Fruit fly (Drosophila melanogaster) whole organism, embryonic: ENCODE measurements around the gene Gprk2.

Experiments
- Abd-B ChIP-seq: fragments of 200-800 bp; sonication (Bioruptor generic); optimal IDR thresholded peaks from 2 replicates; lab custom pipeline; 2018; ENCODE audit warnings: missing biosample characterization, mild to moderate bottlenecking, missing genetic modification characterization, moderate library complexity
- CG10431 ChIP-seq: fragments of 200-800 bp; sonication (Bioruptor generic); optimal IDR thresholded peaks from 3 replicates; lab custom pipeline; 2018; ENCODE audit warnings: missing biosample characterization, mild to moderate bottlenecking, missing genetic modification characterization
- CG10654 ChIP-seq: fragments of 200-800 bp; sonication (Bioruptor generic); optimal IDR thresholded peaks from 2 replicates; lab custom pipeline; 2016; ENCODE audit warnings: missing biosample characterization, missing genetic modification characterization
- CG12769 ChIP-seq: fragments of 200-800 bp; sonication (Bioruptor generic); optimal IDR thresholded peaks from 2 replicates; lab custom pipeline; 2019; ENCODE audit warnings: missing biosample characterization, mild to moderate bottlenecking, missing genetic modification characterization, moderate library complexity
- CG13894 ChIP-seq: fragments of 200-800 bp; sonication (Bioruptor generic); optimal IDR thresholded peaks from 3 replicates; lab custom pipeline; 2018; ENCODE audit warnings: missing biosample characterization, mild to moderate bottlenecking, missing genetic modification characterization, moderate library complexity
- CG17829 ChIP-seq: fragments of 200-800 bp; optimal IDR thresholded peaks from 2 replicates; lab custom pipeline; 2019; ENCODE audit warnings: missing biosample characterization, mild to moderate bottlenecking, missing genetic modification characterization, moderate library complexity
- CG18262 ChIP-seq: fragments of 200-800 bp; optimal IDR thresholded peaks from 3 replicates; lab custom pipeline; 2019; ENCODE audit warnings: missing biosample characterization, mild to moderate bottlenecking, missing genetic modification characterization, moderate library complexity
- CG18476 ChIP-seq: fragments of 200-800 bp; sonication (Bioruptor generic); optimal IDR thresholded peaks from 2 replicates; lab custom pipeline; 2016; ENCODE audit warnings: missing biosample characterization, mild to moderate bottlenecking, missing genetic modification characterization
- CG2712 ChIP-seq: fragments of 200-800 bp; optimal IDR thresholded peaks from 3 replicates; lab custom pipeline; 2019; ENCODE audit warnings: missing biosample characterization, mild to moderate bottlenecking, missing genetic modification characterization, moderate library complexity
- CG33557 ChIP-seq: fragments of 200-800 bp; sonication (Bioruptor generic); optimal IDR thresholded peaks from 2 replicates; lab custom pipeline; 2019; ENCODE audit warnings: missing biosample characterization, mild to moderate bottlenecking, missing genetic modification characterization, moderate library complexity
- CG8478 ChIP-seq: fragments of >200 bp; optimal IDR thresholded peaks from 2 replicates; lab custom pipeline; 2018
- CG9609 ChIP-seq: fragments of 200-800 bp; sonication (Bioruptor generic); optimal IDR thresholded peaks from 3 replicates; lab custom pipeline; 2016; ENCODE audit warnings: missing biosample characterization, missing genetic modification characterization
- Chrac-16 ChIP-seq: fragments of 200-800 bp; sonication (Bioruptor generic); optimal IDR thresholded peaks from 3 replicates; lab custom pipeline; 2016; ENCODE audit warnings: missing biosample characterization, missing genetic modification characterization
- CkIIα-i1 ChIP-seq: fragments of 200-800 bp; sonication (Bioruptor generic); IDR thresholded peaks from 2 replicates; pipeline ENCODE4 v1.3.6; 2022; ENCODE audit warnings: missing biosample characterization, missing genetic modification characterization
- Dbx ChIP-seq: fragments of 200-800 bp; sonication (Bioruptor generic); IDR thresholded peaks from 3 replicates; pipeline ENCODE4 v1.3.6; 2022; ENCODE audit warnings: missing biosample characterization, missing genetic modification characterization
- Drgx ChIP-seq: fragments of 200-800 bp; sonication (Bioruptor generic); IDR thresholded peaks from 2 replicates; pipeline ENCODE4 v1.3.6; 2022; ENCODE audit warnings: missing biosample characterization, missing genetic modification characterization
- Fer2 ChIP-seq: fragments of 200-800 bp; sonication (Bioruptor generic); optimal IDR thresholded peaks from 2 replicates; lab custom pipeline; 2018; ENCODE audit warnings: missing biosample characterization, mild to moderate bottlenecking, missing genetic modification characterization, moderate library complexity
- Mes4 ChIP-seq: fragments of 200-800 bp; sonication (Bioruptor generic); optimal IDR thresholded peaks from 2 replicates; lab custom pipeline; 2016; ENCODE audit warnings: missing biosample characterization, missing genetic modification characterization
- Opbp ChIP-seq: fragments of 200-800 bp; sonication (Bioruptor generic); IDR thresholded peaks from 3 replicates; pipeline ENCODE4 v1.3.6; 2022; ENCODE audit warnings: missing biosample characterization, missing genetic modification characterization; ENCODE audit not compliant: partially characterized antibody
- Pdp1 ChIP-seq, 2 experiments: fragments of 200-800 bp; sonication (Bioruptor generic); optimal IDR thresholded peaks; 3 replicates each; lab custom pipeline; 2016; ENCODE audit warnings: missing biosample characterization in 2 of 2, missing genetic modification characterization in 2 of 2, mild to moderate bottlenecking in 1 of 2, moderate library complexity in 1 of 2
- TFAM ChIP-seq: fragments of 200-800 bp; sonication (Bioruptor generic); optimal IDR thresholded peaks from 2 replicates; lab custom pipeline; 2017; ENCODE audit warnings: missing biosample characterization, missing genetic modification characterization, inconsistent platforms
- Vsx1 ChIP-seq: fragments of 200-800 bp; sonication (Bioruptor generic); optimal IDR thresholded peaks from 2 replicates; lab custom pipeline; 2017; ENCODE audit warnings: missing biosample characterization, mild to moderate bottlenecking, missing genetic modification characterization, missing genetic modification reagents
- YL-1 ChIP-seq: fragments of 200-800 bp; sonication (Bioruptor generic); optimal IDR thresholded peaks from 3 replicates; lab custom pipeline; 2017; ENCODE audit warnings: missing biosample characterization, mild to moderate bottlenecking, missing genetic modification characterization
- bbx ChIP-seq: fragments of 200-800 bp; sonication (Bioruptor generic); IDR thresholded peaks from 2 replicates; pipeline ENCODE4 v1.3.6; 2022; ENCODE audit warnings: missing biosample characterization, missing genetic modification characterization; ENCODE audit not compliant: partially characterized antibody
- bowl ChIP-seq: fragments of 200-800 bp; sonication (Bioruptor generic); IDR thresholded peaks from 2 replicates; pipeline ENCODE4 v1.3.6; 2022; ENCODE audit warnings: missing biosample characterization, missing genetic modification characterization
- cas ChIP-seq: fragments of 200-800 bp; sonication (Bioruptor generic); IDR thresholded peaks from 2 replicates; pipeline ENCODE4 v1.3.6; 2022; ENCODE audit warnings: missing biosample characterization, missing genetic modification characterization
- caup ChIP-seq: fragments of 200-800 bp; sonication (Bioruptor generic); optimal IDR thresholded peaks from 3 replicates; lab custom pipeline; 2017; ENCODE audit warnings: missing biosample characterization, mild to moderate bottlenecking, missing genetic modification characterization, moderate library complexity; ENCODE audit not compliant: severe bottlenecking
- chinmo ChIP-seq: fragments of 200-800 bp; sonication (Bioruptor generic); IDR thresholded peaks from 4 replicates; pipeline ENCODE4 v1.3.6; 2022; ENCODE audit warnings: missing biosample characterization, missing genetic modification characterization; ENCODE audit not compliant: partially characterized antibody
- crc ChIP-seq: fragments of 200-800 bp; sonication (Bioruptor generic); optimal IDR thresholded peaks from 2 replicates; lab custom pipeline; 2016; ENCODE audit warnings: missing biosample characterization, missing genetic modification characterization
- crol ChIP-seq: fragments of 200-800 bp; sonication (Bioruptor generic); IDR thresholded peaks from 2 replicates; pipeline ENCODE4 v1.3.6; 2022; ENCODE audit warnings: missing biosample characterization, missing genetic modification characterization
- cwo ChIP-seq: fragments of 200-800 bp; sonication (Bioruptor generic); optimal IDR thresholded peaks from 3 replicates; lab custom pipeline; 2017; ENCODE audit warnings: missing biosample characterization, missing genetic modification characterization, mild to moderate bottlenecking, moderate library complexity, missing genetic modification reagents
- disco-r ChIP-seq: fragments of 200-800 bp; sonication (Bioruptor generic); optimal IDR thresholded peaks from 2 replicates; lab custom pipeline; 2016; ENCODE audit warnings: missing biosample characterization, missing genetic modification characterization
- fd3F ChIP-seq: fragments of 200-800 bp; sonication (Bioruptor generic); optimal IDR thresholded peaks from 2 replicates; lab custom pipeline; 2018; ENCODE audit warnings: missing biosample characterization, mild to moderate bottlenecking, missing genetic modification characterization, moderate library complexity
- gcm2 ChIP-seq: fragments of 200-800 bp; sonication (Bioruptor generic); optimal IDR thresholded peaks from 2 replicates; lab custom pipeline; 2016; ENCODE audit warnings: missing biosample characterization, missing genetic modification characterization
- hbn ChIP-seq: fragments of 200-800 bp; sonication (Bioruptor generic); IDR thresholded peaks from 2 replicates; pipeline ENCODE4 v1.3.6; 2022; ENCODE audit warnings: missing biosample characterization, missing genetic modification characterization; ENCODE audit not compliant: partially characterized antibody
- jing ChIP-seq: fragments of 200-800 bp; sonication (Bioruptor generic); optimal IDR thresholded peaks from 2 replicates; lab custom pipeline; 2018; ENCODE audit warnings: missing biosample characterization, mild to moderate bottlenecking, missing genetic modification characterization
- kah ChIP-seq: fragments of 200-800 bp; sonication (Bioruptor generic); optimal IDR thresholded peaks from 2 replicates; lab custom pipeline; 2018; ENCODE audit warnings: missing biosample characterization, mild to moderate bottlenecking, missing genetic modification characterization
- knrl ChIP-seq: fragments of 200-800 bp; sonication (Bioruptor generic); IDR thresholded peaks from 3 replicates; pipeline ENCODE4 v1.3.6; 2022; ENCODE audit warnings: missing biosample characterization, missing genetic modification characterization; ENCODE audit not compliant: partially characterized antibody
- lmd ChIP-seq: fragments of 200-800 bp; sonication (Bioruptor generic); IDR thresholded peaks from 2 replicates; pipeline ENCODE4 v1.3.6; 2022; ENCODE audit warnings: missing biosample characterization, missing genetic modification characterization
- nerfin-1 ChIP-seq: fragments of 200-800 bp; sonication (Bioruptor generic); optimal IDR thresholded peaks from 3 replicates; lab custom pipeline; 2019; ENCODE audit warnings: missing biosample characterization, mild to moderate bottlenecking, missing genetic modification characterization, moderate library complexity
- p53 ChIP-seq: fragments of 200-800 bp; sonication (Bioruptor generic); optimal IDR thresholded peaks from 2 replicates; lab custom pipeline; 2016; ENCODE audit warnings: missing biosample characterization, missing genetic modification characterization
- pfk ChIP-seq: fragments of 200-800 bp; sonication (Bioruptor generic); optimal IDR thresholded peaks from 2 replicates; lab custom pipeline; 2018; ENCODE audit warnings: missing biosample characterization, mild to moderate bottlenecking, missing genetic modification characterization, moderate library complexity
- phol ChIP-seq: fragments of 200-800 bp; sonication (Bioruptor generic); optimal IDR thresholded peaks from 3 replicates; lab custom pipeline; 2018; ENCODE audit warnings: missing biosample characterization, mild to moderate bottlenecking, missing genetic modification characterization, moderate library complexity
- so ChIP-seq: fragments of 200-800 bp; sonication (Bioruptor generic); IDR thresholded peaks from 3 replicates; pipeline ENCODE4 v1.3.6; 2022; ENCODE audit warnings: missing biosample characterization, missing genetic modification characterization
- sr ChIP-seq: fragments of 200-800 bp; sonication (Bioruptor generic); IDR thresholded peaks from 3 replicates; pipeline ENCODE4 v1.3.6; 2022; ENCODE audit warnings: missing biosample characterization, missing genetic modification characterization
- stwl ChIP-seq: fragments of 200-800 bp; sonication (Bioruptor generic); optimal IDR thresholded peaks from 3 replicates; lab custom pipeline; 2018; ENCODE audit warnings: missing biosample characterization, mild to moderate bottlenecking, missing genetic modification characterization, moderate library complexity
- vvl ChIP-seq: fragments of 200-800 bp; sonication (Bioruptor generic); IDR thresholded peaks from 2 replicates; pipeline ENCODE4 v1.3.6; 2022; ENCODE audit warnings: missing biosample characterization, missing genetic modification characterization

Gene Gprk2

dm6 chr3R:31385820-31386330 is 19.2 kb upstream of the Gprk2 start:
- TF ChIP-seq Vsx1 (no peak), sr (0 out of 3 replicates have a peak, but pooled peaks have one; percentile 13), CG8478 (no peak), knrl (GFP tag; lab: Robert Waterston, UW) (no peak), vvl (GFP tag; lab: Robert Waterston, UW) (peak; percentile 83), chinmo (GFP tag; lab: Robert Waterston, UW) (peak; percentile 65; the same call in 1 of the 4 replicates), cwo (GFP tag; lab: Kevin White, UChicago) (peak; percentile 74), Fer2 (no peak), crol (peak; percentile 38), CG13894 (tag; lab: Kevin White, UChicago) (peak; percentile 10), CG12769 (tag; lab: Kevin White, UChicago) (peak; percentile 60)

DNA sequence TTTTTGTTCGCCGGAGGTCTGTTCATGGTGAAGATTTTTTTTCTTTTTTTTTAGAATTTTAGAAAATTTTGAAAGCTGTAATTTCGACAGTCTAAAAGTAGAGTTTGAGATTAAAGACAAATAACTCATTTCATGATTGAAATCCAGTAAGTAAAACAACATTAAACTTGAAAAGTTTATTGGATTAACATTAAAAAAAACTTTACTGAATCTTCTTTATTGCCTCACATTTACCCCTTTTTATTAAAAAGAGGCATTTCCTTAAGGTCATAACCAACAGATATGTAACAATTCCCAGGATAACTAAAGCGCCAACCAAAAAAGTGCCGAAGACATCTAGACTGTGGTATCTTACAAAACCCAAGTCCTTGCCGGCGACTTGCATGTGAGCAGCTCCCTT is 11.6 kb upstream of the Gprk2 start, which contains the start of gene CG31204:
CG31204 (minus strand) TSS at position 101 of the 400 bp plus-strand sequence.
- TF ChIP-seq bowl (GFP tag; lab: Robert Waterston, UW) (no peak), Pdp1 (GFP tag; optimal IDR thresholded peaks at IDR 0.05; lab: Kevin White, UChicago) (no peak), lmd (GFP tag; lab: Robert Waterston, UW) (no peak), Mes4 (GFP tag; lab: Kevin White, UChicago) (no peak), CG17829 (no peak), CG10654 (GFP tag; lab: Kevin White, UChicago) (no peak), p53 (no peak), stwl (tag; lab: Kevin White, UChicago) (no peak), Abd-B (GFP tag; lab: Kevin White, UChicago) (no peak), CG18476 (GFP tag; lab: Kevin White, UChicago) (no peak), Drgx (no peak), TFAM (GFP tag; lab: Kevin White, UChicago) (no peak), hbn (GFP tag; lab: Robert Waterston, UW) (no peak), Dbx (GFP tag; lab: Robert Waterston, UW) (no peak), bbx (GFP tag; lab: Robert Waterston, UW) (no peak), CG18262 (tag; lab: Kevin White, UChicago) (no peak), gcm2 (GFP tag; lab: Kevin White, UChicago) (no peak)

DNA sequence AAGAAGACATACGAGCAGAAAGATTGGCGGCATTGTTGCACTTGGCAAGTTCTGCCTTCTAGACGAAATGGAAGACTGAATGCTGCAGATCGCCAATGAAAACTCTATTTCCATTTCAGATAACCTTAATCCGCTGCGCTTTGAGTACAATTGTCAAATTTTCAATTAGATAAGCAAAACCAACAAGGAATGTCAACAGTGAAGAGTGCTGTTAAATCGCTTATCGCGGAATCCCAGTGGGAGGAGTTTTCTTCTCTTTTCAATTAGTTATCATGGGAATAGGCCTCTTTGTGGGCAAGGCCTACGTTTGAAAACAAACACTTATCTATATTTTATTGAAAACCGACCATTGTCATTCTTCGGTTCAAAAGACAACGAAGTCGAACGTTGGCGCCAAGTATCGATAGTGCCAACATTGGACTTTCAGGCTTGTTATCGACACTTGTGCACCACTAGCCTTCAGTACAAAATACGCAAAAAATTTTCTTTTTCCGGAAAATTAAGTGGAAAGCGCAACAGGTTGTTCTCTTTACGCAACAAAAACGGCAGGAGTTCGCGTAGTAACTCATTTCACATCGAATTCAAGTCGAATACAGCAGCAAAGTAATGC is 9.7 kb upstream of the Gprk2 start, which contains the start of the genes Ugt35D1 and Gcn2:
Ugt35D1 (minus strand) TSS at position 83 of the 610 bp plus-strand sequence.
Gcn2 (plus strand) TSS at position 439 of the 610 bp plus-strand sequence.
- TF ChIP-seq CkIIα-i1 (GFP tag; lab: Robert Waterston, UW) (no peak), jing (GFP tag; lab: Kevin White, UChicago) (no peak), cas (GFP tag; lab: Robert Waterston, UW) (no peak), disco-r (GFP tag; lab: Kevin White, UChicago) (no peak), caup (GFP tag; lab: Kevin White, UChicago) (no peak), Chrac-16 (GFP tag; lab: Kevin White, UChicago) (no peak), phol (tag; lab: Kevin White, UChicago) (no peak), kah (GFP tag; lab: Kevin White, UChicago) (peak; percentile 17), CG9609 (no peak), bbx (GFP tag; lab: Robert Waterston, UW) (peak; percentile 58), pfk (no peak), fd3F (GFP tag; lab: Kevin White, UChicago) (no peak), crc (GFP tag; lab: Kevin White, UChicago) (no peak), Opbp (GFP tag; lab: Robert Waterston, UW) (peak; percentile 49; the same call in 1 of the 3 replicates), so (GFP tag; lab: Robert Waterston, UW) (0 out of 3 replicates have a peak, but pooled peaks have one; percentile 44), nerfin-1 (tag; lab: Kevin White, UChicago) (no peak), CG33557 (GFP tag; lab: Kevin White, UChicago) (peak; percentile 75), CG10431 (no peak), YL-1 (GFP tag; lab: Kevin White, UChicago) (peak; percentile 23), CG2712 (tag; lab: Kevin White, UChicago) (no peak)
